Fruit fly (Drosophila melanogaster) whole organism, embryonic: ENCODE measurements around the gene Fkbp59.

Experiments
- Ada2b ChIP-seq: fragments of 200-800 bp; sonication (Bioruptor generic); IDR thresholded peaks from 2 replicates; pipeline ENCODE4 v1.3.6; 2022; ENCODE audit warnings: missing biosample characterization, missing genetic modification characterization
- CG10543 ChIP-seq: fragments of 200-800 bp; sonication (Bioruptor generic); optimal IDR thresholded peaks from 3 replicates; lab custom pipeline; 2017; ENCODE audit warnings: missing biosample characterization, mild to moderate bottlenecking, missing genetic modification characterization, moderate library complexity
- CG11560 ChIP-seq: fragments of 200-800 bp; sonication (Bioruptor generic); IDR thresholded peaks from 3 replicates; pipeline ENCODE4 v1.3.6; 2022; ENCODE audit warnings: missing biosample characterization, missing genetic modification characterization
- CG12299 ChIP-seq: fragments of 200-800 bp; sonication (Bioruptor generic); optimal IDR thresholded peaks from 2 replicates; lab custom pipeline; 2018; ENCODE audit warnings: missing biosample characterization, mild to moderate bottlenecking, missing genetic modification characterization
- CG1647 ChIP-seq: fragments of 200-800 bp; sonication (Bioruptor generic); optimal IDR thresholded peaks from 3 replicates; lab custom pipeline; 2016; ENCODE audit warnings: missing biosample characterization, missing genetic modification characterization
- CG17328 ChIP-seq: fragments of 200-800 bp; sonication (Bioruptor generic); IDR thresholded peaks from 2 replicates; pipeline ENCODE4 v1.3.6; 2022; ENCODE audit warnings: missing biosample characterization, missing genetic modification characterization
- CG2875 ChIP-seq: fragments of 200-800 bp; sonication (Bioruptor generic); optimal IDR thresholded peaks from 2 replicates; lab custom pipeline; 2017; ENCODE audit warnings: missing biosample characterization, mild to moderate bottlenecking, missing genetic modification characterization, missing genetic modification reagents
- CG2889 ChIP-seq: fragments of 200-800 bp; sonication (Bioruptor generic); IDR thresholded peaks from 3 replicates; pipeline ENCODE4 v1.3.6; 2022; ENCODE audit warnings: missing biosample characterization, missing genetic modification characterization
- CG32767 ChIP-seq: fragments of 200-800 bp; sonication (Bioruptor generic); IDR thresholded peaks from 2 replicates; pipeline ENCODE4 v1.3.6; 2022; ENCODE audit warnings: missing biosample characterization, missing genetic modification characterization
- CG42726 ChIP-seq: fragments of 200-800 bp; sonication (Bioruptor generic); IDR thresholded peaks from 2 replicates; pipeline ENCODE4 v1.3.6; 2022; ENCODE audit warnings: missing biosample characterization, missing genetic modification characterization; ENCODE audit not compliant: partially characterized antibody
- CG4424 ChIP-seq: fragments of 200-800 bp; sonication (Bioruptor generic); optimal IDR thresholded peaks from 3 replicates; lab custom pipeline; 2016; ENCODE audit warnings: missing biosample characterization, missing genetic modification characterization
- CG4730 ChIP-seq: fragments of 200-800 bp; sonication (Bioruptor generic); IDR thresholded peaks from 2 replicates; pipeline ENCODE4 v1.3.6; 2022; ENCODE audit warnings: missing biosample characterization, missing genetic modification characterization
- CG7271 ChIP-seq: fragments of 200-800 bp; sonication (Bioruptor generic); optimal IDR thresholded peaks from 2 replicates; lab custom pipeline; 2018; ENCODE audit warnings: missing biosample characterization, mild to moderate bottlenecking, missing genetic modification characterization, moderate library complexity
- CG7357 ChIP-seq: fragments of 200-800 bp; sonication (Bioruptor generic); IDR thresholded peaks from 3 replicates; pipeline ENCODE4 v1.3.6; 2022; ENCODE audit warnings: missing biosample characterization, missing genetic modification characterization
- CG8359 ChIP-seq: fragments of 200-800 bp; sonication (Bioruptor generic); optimal IDR thresholded peaks from 2 replicates; lab custom pipeline; 2017; ENCODE audit warnings: missing biosample characterization, mild to moderate bottlenecking, missing genetic modification characterization, borderline replicate concordance
- CG9215 ChIP-seq: fragments of 200-800 bp; sonication (Bioruptor generic); IDR thresholded peaks from 2 replicates; pipeline ENCODE4 v1.3.6; 2022; ENCODE audit warnings: missing biosample characterization, missing genetic modification characterization
- CG9727 ChIP-seq: fragments of 200-800 bp; sonication (Bioruptor generic); optimal IDR thresholded peaks from 3 replicates; lab custom pipeline; 2017; ENCODE audit warnings: missing biosample characterization, mild to moderate bottlenecking, missing genetic modification characterization
- CkIIα-i1 ChIP-seq: fragments of 200-800 bp; sonication (Bioruptor generic); IDR thresholded peaks from 2 replicates; pipeline ENCODE4 v1.3.6; 2022; ENCODE audit warnings: missing biosample characterization, missing genetic modification characterization
- D19A ChIP-seq: fragments of 200-800 bp; optimal IDR thresholded peaks from 3 replicates; lab custom pipeline; 2019; ENCODE audit warnings: missing biosample characterization, mild to moderate bottlenecking, missing genetic modification characterization, moderate library complexity
- Dek ChIP-seq: fragments of 200-800 bp; sonication (Bioruptor generic); optimal IDR thresholded peaks from 3 replicates; lab custom pipeline; 2019; ENCODE audit warnings: missing biosample characterization, mild to moderate bottlenecking, missing genetic modification characterization, moderate library complexity
- Dfd ChIP-seq, 2 experiments: fragments of >200 bp; optimal IDR thresholded peaks; 2 replicates each; lab custom pipeline; 2017; ENCODE audit warnings: missing biosample characterization in 2 of 2, missing genetic modification characterization in 2 of 2
- Doc2 ChIP-seq: fragments of 200-800 bp; sonication (Bioruptor generic); IDR thresholded peaks from 2 replicates; pipeline ENCODE4 v1.3.6; 2022; ENCODE audit warnings: missing biosample characterization, missing genetic modification characterization
- Dp ChIP-seq: fragments of 200-800 bp; sonication (Bioruptor generic); optimal IDR thresholded peaks from 2 replicates; lab custom pipeline; 2018; ENCODE audit warnings: missing biosample characterization, mild to moderate bottlenecking, missing genetic modification characterization, moderate library complexity
- Drgx ChIP-seq: fragments of 200-800 bp; sonication (Bioruptor generic); IDR thresholded peaks from 2 replicates; pipeline ENCODE4 v1.3.6; 2022; ENCODE audit warnings: missing biosample characterization, missing genetic modification characterization
- Eip74EF ChIP-seq, 2 experiments: fragments of 200-800 bp in 1 of 2; fragments of >200 bp in 1 of 2; sonication (Bioruptor generic) in 1 of 2; optimal IDR thresholded peaks; 2 replicates each; lab custom pipeline; 2017 to 2019; ENCODE audit warnings: missing biosample characterization in 2 of 2, missing genetic modification characterization in 2 of 2, mild to moderate bottlenecking in 1 of 2, moderate library complexity in 1 of 2
- Lim3 ChIP-seq: fragments of 200-800 bp; sonication (Bioruptor generic); IDR thresholded peaks from 2 replicates; pipeline ENCODE4 v1.3.6; 2022; ENCODE audit warnings: missing biosample characterization, missing genetic modification characterization
- Lpt ChIP-seq: fragments of >200 bp; optimal IDR thresholded peaks from 2 replicates; lab custom pipeline; 2018; ENCODE audit warnings: missing biosample characterization, missing genetic modification characterization
- Mrtf ChIP-seq: fragments of 200-800 bp; sonication (Bioruptor generic); IDR thresholded peaks from 3 replicates; pipeline ENCODE4 v1.3.6; 2022; ENCODE audit warnings: missing biosample characterization, missing genetic modification characterization
- Oaz ChIP-seq: fragments of 200-800 bp; sonication (Bioruptor generic); IDR thresholded peaks from 2 replicates; pipeline ENCODE4 v1.3.6; 2022; ENCODE audit warnings: missing biosample characterization, missing genetic modification characterization
- Rx ChIP-seq: fragments of 200-800 bp; sonication (Bioruptor generic); IDR thresholded peaks from 2 replicates; pipeline ENCODE4 v1.3.6; 2022; ENCODE audit warnings: missing biosample characterization, missing genetic modification characterization
- Ssrp ChIP-seq: fragments of 200-800 bp; sonication (Bioruptor generic); optimal IDR thresholded peaks from 2 replicates; lab custom pipeline; 2018; ENCODE audit warnings: missing biosample characterization, mild to moderate bottlenecking, missing genetic modification characterization, moderate library complexity
- Taf1 ChIP-seq: fragments of 200-800 bp; sonication (Bioruptor generic); IDR thresholded peaks from 2 replicates; pipeline ENCODE4 v1.3.6; 2022; ENCODE audit warnings: missing biosample characterization, missing genetic modification characterization
- Usf ChIP-seq: fragments of 200-800 bp; sonication (Bioruptor generic); optimal IDR thresholded peaks from 2 replicates; lab custom pipeline; 2017; ENCODE audit warnings: missing genotype, missing biosample characterization, missing genetic modification characterization
- ase ChIP-seq: fragments of 200-800 bp; sonication (Bioruptor generic); IDR thresholded peaks from 3 replicates; pipeline ENCODE4 v1.3.6; 2022; ENCODE audit warnings: missing biosample characterization, missing genetic modification characterization
- bab2 ChIP-seq: fragments of 200-800 bp; sonication (Bioruptor generic); optimal IDR thresholded peaks from 2 replicates; lab custom pipeline; 2016; ENCODE audit warnings: missing biosample characterization, missing genetic modification characterization
- caup ChIP-seq: fragments of 200-800 bp; sonication (Bioruptor generic); optimal IDR thresholded peaks from 3 replicates; lab custom pipeline; 2017; ENCODE audit warnings: missing biosample characterization, mild to moderate bottlenecking, missing genetic modification characterization, moderate library complexity; ENCODE audit not compliant: severe bottlenecking
- croc ChIP-seq: fragments of 200-800 bp; sonication (Bioruptor generic); conservative IDR thresholded peaks from 3 replicates; pipeline ENCODE4 v1.3.6; 2022; ENCODE audit warnings: missing biosample characterization, missing genetic modification characterization
- emc ChIP-seq: fragments of 200-800 bp; sonication (Bioruptor generic); optimal IDR thresholded peaks from 2 replicates; lab custom pipeline; 2016; ENCODE audit warnings: missing biosample characterization, missing genetic modification characterization
- nau ChIP-seq: fragments of 200-800 bp; sonication (Bioruptor generic); optimal IDR thresholded peaks from 3 replicates; lab custom pipeline; 2017; ENCODE audit warnings: missing biosample characterization, mild to moderate bottlenecking, missing genetic modification characterization, missing genetic modification reagents
- pnt ChIP-seq: fragments of 200-800 bp; sonication (Bioruptor generic); optimal IDR thresholded peaks from 3 replicates; lab custom pipeline; 2016; ENCODE audit warnings: missing biosample characterization, missing genetic modification characterization
- pros ChIP-seq: fragments of 200-800 bp; sonication (Bioruptor generic); optimal IDR thresholded peaks from 3 replicates; lab custom pipeline; 2019; ENCODE audit warnings: missing biosample characterization, mild to moderate bottlenecking, missing genetic modification characterization, moderate library complexity
- rib ChIP-seq: fragments of 200-800 bp; sonication (Bioruptor generic); IDR thresholded peaks from 2 replicates; pipeline ENCODE4 v1.3.6; 2022; ENCODE audit warnings: missing biosample characterization, missing genetic modification characterization
- row ChIP-seq: fragments of 200-800 bp; sonication (Bioruptor generic); IDR thresholded peaks from 3 replicates; pipeline ENCODE4 v1.3.6; 2022; ENCODE audit warnings: missing biosample characterization, missing genetic modification characterization
- shn ChIP-seq: fragments of 200-800 bp; sonication (Bioruptor generic); optimal IDR thresholded peaks from 3 replicates; lab custom pipeline; 2016; ENCODE audit warnings: missing biosample characterization, missing genetic modification characterization
- sim ChIP-seq: fragments of 200-800 bp; sonication (Bioruptor generic); IDR thresholded peaks from 2 replicates; pipeline ENCODE4 v1.3.6; 2022; ENCODE audit warnings: missing biosample characterization, missing genetic modification characterization
- sisA ChIP-seq: fragments of 200-800 bp; sonication (Bioruptor generic); IDR thresholded peaks from 2 replicates; pipeline ENCODE4 v1.3.6; 2022; ENCODE audit warnings: missing biosample characterization, missing genetic modification characterization
- sr ChIP-seq: fragments of 200-800 bp; sonication (Bioruptor generic); IDR thresholded peaks from 3 replicates; pipeline ENCODE4 v1.3.6; 2022; ENCODE audit warnings: missing biosample characterization, missing genetic modification characterization
- stwl ChIP-seq: fragments of 200-800 bp; sonication (Bioruptor generic); optimal IDR thresholded peaks from 3 replicates; lab custom pipeline; 2018; ENCODE audit warnings: missing biosample characterization, mild to moderate bottlenecking, missing genetic modification characterization, moderate library complexity
- tap ChIP-seq: fragments of 200-800 bp; optimal IDR thresholded peaks from 3 replicates; lab custom pipeline; 2019; ENCODE audit warnings: missing biosample characterization, mild to moderate bottlenecking, missing genetic modification characterization, moderate library complexity

Fkbp59 gene

DNA sequence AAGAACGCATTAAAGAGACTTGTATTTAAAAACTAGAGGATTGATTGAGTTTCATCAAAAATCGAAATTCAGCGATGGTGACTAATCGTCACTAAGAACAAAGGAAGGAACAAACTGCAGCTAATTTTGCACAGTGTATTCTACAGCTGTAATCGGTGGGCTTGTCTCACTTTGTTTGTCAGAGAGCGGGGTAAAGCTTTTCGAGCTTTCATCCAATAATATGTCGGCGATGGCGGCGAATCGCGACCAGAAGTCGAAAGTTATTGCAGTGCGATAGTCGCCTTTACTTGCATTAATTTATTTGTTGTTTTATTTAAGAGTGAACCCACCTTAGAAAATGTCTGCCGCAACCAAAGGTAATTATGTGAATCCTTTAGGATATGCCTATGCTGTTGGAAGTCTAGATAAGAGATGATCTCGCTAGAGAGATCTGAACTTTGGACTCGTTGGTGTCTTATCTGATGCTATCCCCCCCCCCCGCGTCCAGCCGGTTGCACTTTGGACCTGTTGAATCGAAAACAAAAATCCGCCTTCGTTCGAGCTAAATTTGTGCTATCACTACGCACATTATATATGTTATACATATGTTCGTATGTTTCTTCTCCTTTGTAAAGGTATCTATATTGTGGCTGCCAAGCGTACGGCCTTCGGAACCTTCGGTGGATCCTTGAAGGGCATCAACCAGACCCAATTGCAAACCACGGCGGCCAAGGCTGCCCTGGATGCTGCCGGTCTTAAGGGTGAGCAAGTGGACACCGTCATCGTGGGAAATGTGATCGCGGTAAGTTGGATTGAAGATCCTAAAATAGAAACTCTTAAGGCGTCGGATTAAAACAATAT, 27.4 kb downstream of the Fkbp59 start, which contains the start of gene yip2 (continued):
- TF ChIP-seq emc (GFP tag; lab: Kevin White, UChicago) (no peak), Taf1 (GFP tag; lab: Robert Waterston, UW) (0 out of 2 replicates have a peak, but pooled peaks have one; percentile 6), stwl (no peak), CG11560 (tag; lab: Robert Waterston, UW) (no peak), sisA (GFP tag; lab: Robert Waterston, UW) (0 out of 2 replicates have a peak, but pooled peaks have one; percentile 17), CG10543 (GFP tag; lab: Kevin White, UChicago) (peak; percentile 59), Drgx (GFP tag; lab: Robert Waterston, UW) (peak; percentile 95), Dek (tag; lab: Kevin White, UChicago) (peak; percentile 75), pnt (no peak), Lim3 (no peak), row (peak; percentile 84), CG9215 (no peak), CG7357 (GFP tag; lab: Robert Waterston, UW) (no peak), CG42726 (no peak), D19A (tag; lab: Kevin White, UChicago) (peak; percentile 40), Ssrp (tag; lab: Kevin White, UChicago) (peak; percentile 29), bab2 (peak; percentile 61), CG32767 (GFP tag; lab: Robert Waterston, UW) (0 out of 2 replicates have a peak, but pooled peaks have one; percentile 29), Lpt (no peak), CG2889 (GFP tag; lab: Robert Waterston, UW) (0 out of 3 replicates have a peak, but pooled peaks have one; percentile 25), Rx (GFP tag; lab: Robert Waterston, UW) (no peak), Mrtf (no peak), CG12299 (tag; lab: Kevin White, UChicago) (peak; percentile 10), pros (GFP tag; lab: Kevin White, UChicago) (no peak), sim (GFP tag; lab: Robert Waterston, UW) (no peak), CkIIα-i1 (GFP tag; lab: Robert Waterston, UW) (no peak), CG7271 (tag; lab: Kevin White, UChicago) (no peak), Dfd (GFP tag; optimal IDR thresholded peaks at IDR 0.05; lab: Kevin White, UChicago) (no peak), CG9727 (GFP tag; lab: Kevin White, UChicago) (peak; percentile 39), CG1647 (no peak), nau (GFP tag; lab: Kevin White, UChicago) (peak; percentile 74), Dp (GFP tag; lab: Kevin White, UChicago) (no peak), ase (GFP tag; lab: Robert Waterston, UW) (peak; percentile 49; the same call in 1 of the 3 replicates), rib (GFP tag; lab: Robert Waterston, UW) (peak; percentile 68; the same call in 1 of the 2 replicates), CG8359 (GFP tag; lab: Kevin White, UChicago) (no peak), CG17328 (GFP tag; lab: Robert Waterston, UW) (peak; percentile 69), caup (GFP tag; lab: Kevin White, UChicago) (peak; percentile 55), shn (GFP tag; lab: Kevin White, UChicago) (peak; percentile 60), Eip74EF (GFP tag; optimal IDR thresholded peaks at IDR 0.05; lab: Kevin White, UChicago) (peak in 1 of 2 experiments; percentile 65), CG4730 (GFP tag; lab: Robert Waterston, UW) (0 out of 2 replicates have a peak, but pooled peaks have one; percentile 36), Oaz (GFP tag; lab: Robert Waterston, UW) (0 out of 2 replicates have a peak, but pooled peaks have one; percentile 12), CG2875 (GFP tag; lab: Kevin White, UChicago) (peak; percentile 26), Usf (GFP tag; lab: Kevin White, UChicago) (peak; percentile 0), Doc2 (no peak), croc (GFP tag; lab: Robert Waterston, UW) (no peak), CG4424 (GFP tag; lab: Kevin White, UChicago) (peak; percentile 33), tap (tag; lab: Kevin White, UChicago) (peak; percentile 48), Ada2b (GFP tag; lab: Robert Waterston, UW) (peak; percentile 69), sr (GFP tag; lab: Robert Waterston, UW) (no peak)
